Fruit fly (Drosophila melanogaster) whole organism, embryonic: Measurements from ENCODE around the gene kis.
A peak's percentile ranks its signal among the peaks of the same experiment; 100 is the strongest.

Experiments used
- Abd-B ChIP-seq: fragments of 200-800 bp; sonication (Bioruptor generic); optimal IDR thresholded peaks from 2 replicates; lab custom pipeline; 2018; ENCODE audit warnings: missing biosample characterization, mild to moderate bottlenecking, missing genetic modification characterization, moderate library complexity
- B-H1 ChIP-seq: fragments of 200-800 bp; sonication (Bioruptor generic); IDR thresholded peaks from 3 replicates; pipeline ENCODE4 v1.3.6; 2022; ENCODE audit warnings: missing biosample characterization, missing genetic modification characterization
- CG12391 ChIP-seq: fragments of 200-800 bp; sonication (Bioruptor generic); optimal IDR thresholded peaks from 3 replicates; lab custom pipeline; 2018; ENCODE audit warnings: missing biosample characterization, mild to moderate bottlenecking, missing genetic modification characterization, moderate library complexity
- CG12769 ChIP-seq: fragments of 200-800 bp; sonication (Bioruptor generic); optimal IDR thresholded peaks from 2 replicates; lab custom pipeline; 2019; ENCODE audit warnings: missing biosample characterization, mild to moderate bottlenecking, missing genetic modification characterization, moderate library complexity
- CG13123 ChIP-seq: fragments of 200-800 bp; sonication (Bioruptor generic); optimal IDR thresholded peaks from 2 replicates; lab custom pipeline; 2016; ENCODE audit warnings: missing biosample characterization, missing genetic modification characterization
- CG15514 ChIP-seq: fragments of 200-800 bp; sonication (Bioruptor generic); optimal IDR thresholded peaks from 3 replicates; lab custom pipeline; 2017; ENCODE audit warnings: missing biosample characterization, missing genetic modification characterization, mild to moderate bottlenecking, moderate library complexity, missing genetic modification reagents
- CG17361 ChIP-seq: fragments of 200-800 bp; sonication (Bioruptor generic); IDR thresholded peaks from 3 replicates; pipeline ENCODE4 v1.3.6; 2022; ENCODE audit warnings: missing biosample characterization, missing genetic modification characterization
- CG18262 ChIP-seq: fragments of 200-800 bp; optimal IDR thresholded peaks from 3 replicates; lab custom pipeline; 2019; ENCODE audit warnings: missing biosample characterization, mild to moderate bottlenecking, missing genetic modification characterization, moderate library complexity
- CG2116 ChIP-seq: fragments of 200-800 bp; sonication (Bioruptor generic); optimal IDR thresholded peaks from 3 replicates; lab custom pipeline; 2018; ENCODE audit warnings: missing biosample characterization, mild to moderate bottlenecking, missing genetic modification characterization
- CG2199 ChIP-seq: fragments of 200-800 bp; sonication (Bioruptor generic); IDR thresholded peaks from 3 replicates; pipeline ENCODE4 v1.3.6; 2022; ENCODE audit warnings: missing biosample characterization, missing genetic modification characterization
- CG2889 ChIP-seq: fragments of 200-800 bp; sonication (Bioruptor generic); IDR thresholded peaks from 3 replicates; pipeline ENCODE4 v1.3.6; 2022; ENCODE audit warnings: missing biosample characterization, missing genetic modification characterization
- CG30020 ChIP-seq: fragments of 200-800 bp; optimal IDR thresholded peaks from 2 replicates; lab custom pipeline; 2019; ENCODE audit warnings: missing biosample characterization, mild to moderate bottlenecking, missing genetic modification characterization, moderate library complexity
- CG3065 ChIP-seq: fragments of 200-800 bp; sonication (Bioruptor generic); optimal IDR thresholded peaks from 2 replicates; lab custom pipeline; 2016; ENCODE audit warnings: missing biosample characterization, missing genetic modification characterization
- CG3281 ChIP-seq: fragments of 200-800 bp; sonication (Bioruptor generic); optimal IDR thresholded peaks from 3 replicates; lab custom pipeline; 2017; ENCODE audit warnings: missing biosample characterization, mild to moderate bottlenecking, missing genetic modification characterization
- CG3847 ChIP-seq: fragments of 200-800 bp; sonication (Bioruptor generic); IDR thresholded peaks from 2 replicates; pipeline ENCODE4 v1.3.6; 2022; ENCODE audit warnings: missing biosample characterization, missing genetic modification characterization
- CG42726 ChIP-seq: fragments of 200-800 bp; sonication (Bioruptor generic); IDR thresholded peaks from 2 replicates; pipeline ENCODE4 v1.3.6; 2022; ENCODE audit warnings: missing biosample characterization, missing genetic modification characterization; ENCODE audit not compliant: partially characterized antibody
- CG4360 ChIP-seq: fragments of 200-800 bp; sonication (Bioruptor generic); IDR thresholded peaks from 2 replicates; pipeline ENCODE4 v1.3.6; 2022; ENCODE audit warnings: missing biosample characterization, missing genetic modification characterization
- CG4404 ChIP-seq: fragments of 200-800 bp; sonication (Bioruptor generic); IDR thresholded peaks from 2 replicates; pipeline ENCODE4 v1.3.6; 2022; ENCODE audit warnings: missing biosample characterization, missing genetic modification characterization
- CG4730 ChIP-seq: fragments of 200-800 bp; sonication (Bioruptor generic); IDR thresholded peaks from 2 replicates; pipeline ENCODE4 v1.3.6; 2022; ENCODE audit warnings: missing biosample characterization, missing genetic modification characterization
- CG7271 ChIP-seq: fragments of 200-800 bp; sonication (Bioruptor generic); optimal IDR thresholded peaks from 2 replicates; lab custom pipeline; 2018; ENCODE audit warnings: missing biosample characterization, mild to moderate bottlenecking, missing genetic modification characterization, moderate library complexity
- CG8281 ChIP-seq: fragments of 200-800 bp; sonication (Bioruptor generic); optimal IDR thresholded peaks from 2 replicates; lab custom pipeline; 2018; ENCODE audit warnings: missing biosample characterization, mild to moderate bottlenecking, missing genetic modification characterization, moderate library complexity
- CG9817 ChIP-seq: fragments of 200-800 bp; sonication (Bioruptor generic); optimal IDR thresholded peaks from 2 replicates; lab custom pipeline; 2018; ENCODE audit warnings: missing biosample characterization, mild to moderate bottlenecking, missing genetic modification characterization, moderate library complexity
- Dfd ChIP-seq, 2 experiments: fragments of >200 bp; optimal IDR thresholded peaks; 2 replicates each; lab custom pipeline; 2017; ENCODE audit warnings: missing biosample characterization in 2 of 2, missing genetic modification characterization in 2 of 2
- Eip74EF ChIP-seq, 2 experiments: fragments of 200-800 bp in 1 of 2; fragments of >200 bp in 1 of 2; sonication (Bioruptor generic) in 1 of 2; optimal IDR thresholded peaks; 2 replicates each; lab custom pipeline; 2017 to 2019; ENCODE audit warnings: missing biosample characterization in 2 of 2, missing genetic modification characterization in 2 of 2, mild to moderate bottlenecking in 1 of 2, moderate library complexity in 1 of 2
- Hr3 ChIP-seq: fragments of 200-800 bp; sonication (Bioruptor generic); optimal IDR thresholded peaks from 3 replicates; lab custom pipeline; 2016; ENCODE audit warnings: missing biosample characterization, missing genetic modification characterization
- MTF-1 ChIP-seq: fragments of 200-800 bp; sonication (Bioruptor generic); optimal IDR thresholded peaks from 2 replicates; lab custom pipeline; 2018; ENCODE audit warnings: missing biosample characterization, mild to moderate bottlenecking, missing genetic modification characterization, borderline replicate concordance
- Mad ChIP-seq: fragments of 200-800 bp; sonication (Bioruptor generic); optimal IDR thresholded peaks from 2 replicates; lab custom pipeline; 2016; ENCODE audit warnings: missing biosample characterization, missing genetic modification characterization
- Ptx1 ChIP-seq: fragments of 200-800 bp; sonication (Bioruptor generic); IDR thresholded peaks from 2 replicates; pipeline ENCODE4 v1.3.6; 2022; ENCODE audit warnings: missing biosample characterization, missing genetic modification characterization
- Rfx ChIP-seq: fragments of 200-800 bp; sonication (Bioruptor generic); IDR thresholded peaks from 2 replicates; pipeline ENCODE4 v1.3.6; 2022; ENCODE audit warnings: missing biosample characterization, missing genetic modification characterization
- ap ChIP-seq: fragments of 200-800 bp; sonication (Bioruptor generic); IDR thresholded peaks from 2 replicates; pipeline ENCODE4 v1.3.6; 2022; ENCODE audit warnings: missing biosample characterization, missing genetic modification characterization
- ara ChIP-seq: fragments of 200-800 bp; sonication (Bioruptor generic); IDR thresholded peaks from 2 replicates; pipeline ENCODE4 v1.3.6; 2022; ENCODE audit warnings: missing biosample characterization, missing genetic modification characterization
- ato ChIP-seq: fragments of 200-800 bp; sonication (Bioruptor generic); IDR thresholded peaks from 2 replicates; pipeline ENCODE4 v1.3.6; 2022; ENCODE audit warnings: missing biosample characterization, missing genetic modification characterization; ENCODE audit not compliant: partially characterized antibody
- cas ChIP-seq: fragments of 200-800 bp; sonication (Bioruptor generic); IDR thresholded peaks from 2 replicates; pipeline ENCODE4 v1.3.6; 2022; ENCODE audit warnings: missing biosample characterization, missing genetic modification characterization
- crol ChIP-seq: fragments of 200-800 bp; sonication (Bioruptor generic); IDR thresholded peaks from 2 replicates; pipeline ENCODE4 v1.3.6; 2022; ENCODE audit warnings: missing biosample characterization, missing genetic modification characterization
- disco-r ChIP-seq: fragments of 200-800 bp; sonication (Bioruptor generic); optimal IDR thresholded peaks from 2 replicates; lab custom pipeline; 2016; ENCODE audit warnings: missing biosample characterization, missing genetic modification characterization
- fru ChIP-seq: fragments of >200 bp; optimal IDR thresholded peaks from 2 replicates; lab custom pipeline; 2017
- gce ChIP-seq: fragments of 200-800 bp; sonication (Bioruptor generic); IDR thresholded peaks from 3 replicates; pipeline ENCODE4 v1.3.6; 2022; ENCODE audit warnings: missing biosample characterization, missing genetic modification characterization
- gcm ChIP-seq: fragments of 200-800 bp; sonication (Bioruptor generic); optimal IDR thresholded peaks from 2 replicates; lab custom pipeline; 2019; ENCODE audit warnings: missing biosample characterization, mild to moderate bottlenecking, missing genetic modification characterization, moderate library complexity
- gro ChIP-seq: fragments of 200-800 bp; sonication (Bioruptor generic); optimal IDR thresholded peaks from 2 replicates; lab custom pipeline; 2016; ENCODE audit warnings: missing biosample characterization, missing genetic modification characterization
- ham ChIP-seq: fragments of 200-800 bp; sonication (Bioruptor generic); IDR thresholded peaks from 2 replicates; pipeline ENCODE4 v1.3.6; 2022; ENCODE audit warnings: missing biosample characterization, missing genetic modification characterization
- hb ChIP-seq: fragments of 200-800 bp; sonication (Bioruptor generic); IDR thresholded peaks from 3 replicates; pipeline ENCODE4 v1.3.6; 2022; ENCODE audit warnings: missing biosample characterization, missing genetic modification characterization; ENCODE audit not compliant: partially characterized antibody
- jigr1 ChIP-seq: fragments of 200-800 bp; sonication (Bioruptor generic); IDR thresholded peaks from 3 replicates; pipeline ENCODE4 v1.3.6; 2022; ENCODE audit warnings: missing biosample characterization, missing genetic modification characterization
- kni ChIP-seq: fragments of 200-800 bp; sonication (Bioruptor generic); optimal IDR thresholded peaks from 3 replicates; lab custom pipeline; 2017; ENCODE audit warnings: mild to moderate bottlenecking, missing biosample characterization, missing genetic modification reagents, missing genetic modification characterization
- lmd ChIP-seq: fragments of 200-800 bp; sonication (Bioruptor generic); IDR thresholded peaks from 2 replicates; pipeline ENCODE4 v1.3.6; 2022; ENCODE audit warnings: missing biosample characterization, missing genetic modification characterization
- odd ChIP-seq: fragments of 200-800 bp; sonication (Bioruptor generic); optimal IDR thresholded peaks from 2 replicates; lab custom pipeline; 2017; ENCODE audit warnings: missing biosample characterization, mild to moderate bottlenecking, missing genetic modification characterization
- pum ChIP-seq: fragments of 200-800 bp; sonication (Bioruptor generic); optimal IDR thresholded peaks from 2 replicates; lab custom pipeline; 2016; ENCODE audit warnings: missing biosample characterization, missing genetic modification characterization
- row ChIP-seq: fragments of 200-800 bp; sonication (Bioruptor generic); IDR thresholded peaks from 3 replicates; pipeline ENCODE4 v1.3.6; 2022; ENCODE audit warnings: missing biosample characterization, missing genetic modification characterization
- toy ChIP-seq: fragments of 200-800 bp; sonication (Bioruptor generic); IDR thresholded peaks from 2 replicates; pipeline ENCODE4 v1.3.6; 2022; ENCODE audit warnings: missing biosample characterization, missing genetic modification characterization
- ttk ChIP-seq: fragments of 200-800 bp; sonication (Bioruptor generic); IDR thresholded peaks from 2 replicates; pipeline ENCODE4 v2.1.2; 2022; ENCODE audit warnings: missing biosample characterization, missing genetic modification characterization
- unc-4 ChIP-seq: fragments of 200-800 bp; sonication (Bioruptor generic); IDR thresholded peaks from 2 replicates; pipeline ENCODE4 v1.3.6; 2022; ENCODE audit warnings: missing biosample characterization, missing genetic modification characterization; ENCODE audit not compliant: partially characterized antibody
- unpg ChIP-seq: fragments of 200-800 bp; sonication (Bioruptor generic); optimal IDR thresholded peaks from 3 replicates; lab custom pipeline; 2018; ENCODE audit warnings: missing biosample characterization, mild to moderate bottlenecking, missing genetic modification characterization, moderate library complexity

Gene kis

dm6 chr2L:182360-183144 is 68.1 kb downstream of the kis start (continued):
- no peak for TF ChIP-seq Ptx1 (GFP tag; lab: Robert Waterston, UW)
- no peak for TF ChIP-seq crol (GFP tag; lab: Robert Waterston, UW)
- TF ChIP-seq CG30020 (tag; lab: Kevin White, UChicago): no peak
- no peak for TF ChIP-seq ttk (GFP tag; lab: Robert Waterston, UW)
- TF ChIP-seq CG9817 (tag; lab: Kevin White, UChicago): no peak
- TF ChIP-seq CG4404 (GFP tag; lab: Robert Waterston, UW): no peak
- TF ChIP-seq CG3065: no peak
- no peak for TF ChIP-seq lmd (GFP tag; lab: Robert Waterston, UW)
- no peak for TF ChIP-seq Abd-B (GFP tag; lab: Kevin White, UChicago)
- TF ChIP-seq Eip74EF (GFP tag; optimal IDR thresholded peaks at IDR 0.05; lab: Kevin White, UChicago): no peak
- no peak for TF ChIP-seq CG13123 (GFP tag; lab: Kevin White, UChicago)
- no peak for TF ChIP-seq CG4360 (GFP tag; lab: Robert Waterston, UW)
- TF ChIP-seq hb (GFP tag; lab: Robert Waterston, UW): no peak
- TF ChIP-seq odd (GFP tag; lab: Kevin White, UChicago): no peak
- TF ChIP-seq CG8281: no peak
- no peak for TF ChIP-seq B-H1 (GFP tag; lab: Robert Waterston, UW)
- TF ChIP-seq CG7271 (tag; lab: Kevin White, UChicago): no peak
- no peak for TF ChIP-seq CG2889 (GFP tag; lab: Robert Waterston, UW)
- peak; percentile 20; the same call in 1 of the 2 replicates for TF ChIP-seq ato (GFP tag; lab: Robert Waterston, UW)
- TF ChIP-seq Dfd (GFP tag; optimal IDR thresholded peaks at IDR 0.05; lab: Kevin White, UChicago): no peak
- TF ChIP-seq MTF-1 (GFP tag; lab: Kevin White, UChicago): no peak
- no peak for TF ChIP-seq jigr1
- TF ChIP-seq ara (GFP tag; lab: Robert Waterston, UW): no peak
- no peak for TF ChIP-seq fru (lab: Kevin White, UChicago)
- TF ChIP-seq disco-r (GFP tag; lab: Kevin White, UChicago): no peak
- no peak for TF ChIP-seq kni (GFP tag; lab: Kevin White, UChicago)
- no peak for TF ChIP-seq CG17361
- no peak for TF ChIP-seq ap (GFP tag; lab: Robert Waterston, UW)
- TF ChIP-seq CG12391 (tag; lab: Kevin White, UChicago): no peak
- TF ChIP-seq CG4730: no peak
- TF ChIP-seq pum (GFP tag; lab: Kevin White, UChicago): no peak
- no peak for TF ChIP-seq unpg
- no peak for TF ChIP-seq CG3847 (GFP tag; lab: Robert Waterston, UW)
- no peak for TF ChIP-seq cas (GFP tag; lab: Robert Waterston, UW)
- no peak for TF ChIP-seq CG2116
- no peak for TF ChIP-seq Hr3
- TF ChIP-seq CG18262 (tag; lab: Kevin White, UChicago): no peak
- TF ChIP-seq gro (GFP tag; lab: Kevin White, UChicago): no peak
- no peak for TF ChIP-seq ham
- TF ChIP-seq gcm (GFP tag; lab: Kevin White, UChicago): no peak
- TF ChIP-seq unc-4 (GFP tag; lab: Robert Waterston, UW): no peak; the same call in none of the 2 replicates
- no peak; the same call in 1 of the 2 replicates for TF ChIP-seq Rfx (GFP tag; lab: Robert Waterston, UW)
- no peak for TF ChIP-seq CG2199 (GFP tag; lab: Robert Waterston, UW)
- TF ChIP-seq toy: no peak
- no peak for TF ChIP-seq CG15514 (GFP tag; lab: Kevin White, UChicago)
- no peak for TF ChIP-seq gce (GFP tag; lab: Robert Waterston, UW)
- TF ChIP-seq CG12769 (tag; lab: Kevin White, UChicago): no peak
- no peak for TF ChIP-seq Mad
- no peak for TF ChIP-seq CG42726 (GFP tag; lab: Robert Waterston, UW)
- TF ChIP-seq row (GFP tag; lab: Robert Waterston, UW): no peak; the same call in 2 of the 3 replicates
- no peak for TF ChIP-seq CG3281 (GFP tag; lab: Kevin White, UChicago)
